Comparison of ENCODE assay signal across 5 fruit fly cellular contexts in the genomic region with DNA sequence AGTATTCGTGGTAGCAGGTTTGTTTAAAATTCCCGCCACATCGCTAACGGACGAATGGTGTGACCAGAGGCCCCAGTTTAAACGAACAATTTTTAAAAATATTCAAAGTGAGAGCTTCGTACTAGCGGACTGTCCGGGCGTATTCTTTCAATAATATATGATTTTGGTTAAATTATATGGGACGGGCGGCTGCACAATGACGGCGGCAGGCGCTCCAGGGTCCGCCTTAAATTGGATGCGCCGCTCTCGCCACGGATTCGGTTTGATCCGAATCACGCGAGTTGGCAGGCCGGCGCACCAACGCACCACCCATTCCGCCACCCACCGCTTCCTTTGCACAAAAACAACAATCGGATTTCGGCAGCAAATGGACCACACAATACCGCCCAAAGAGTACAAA.
TF ChIP-seq lines count a peak whose summit lies in the region.

A gene (plus strand): TSS at position 111 of the 400 bp plus-strand sequence.

- peak; percentile 51 for TF ChIP-seq CTCF in whole organism, embryonic (GFP tag; optimal IDR thresholded peaks at IDR 0.05; lab: Kevin White, UChicago)

TF ChIP-seq in whole organism, adult, 20 proteins besides CTCF, POLR2A, EP300 and RAD21:
- TF ChIP-seq CG11617 (GFP tag; optimal IDR thresholded peaks at IDR 0.05; lab: Kevin White, UChicago) = peak; percentile 14
- TF ChIP-seq Mnt (GFP tag; optimal IDR thresholded peaks at IDR 0.05; lab: Kevin White, UChicago) = peak; percentile 50
- no peak for TF ChIP-seq Clk (GFP tag; optimal IDR thresholded peaks at IDR 0.05; lab: Kevin White, UChicago)
- no peak for TF ChIP-seq ovo (GFP tag; optimal IDR thresholded peaks at IDR 0.05; lab: Kevin White, UChicago)
- peak; percentile 5 for TF ChIP-seq CG1620 (GFP tag; optimal IDR thresholded peaks at IDR 0.05; lab: Kevin White, UChicago)
- TF ChIP-seq Hr96 (GFP tag; optimal IDR thresholded peaks at IDR 0.05; lab: Kevin White, UChicago) = no peak
- peak; percentile 7 for TF ChIP-seq CG14711 (tag; optimal IDR thresholded peaks at IDR 0.05; lab: Kevin White, UChicago)
- TF ChIP-seq bab1 (GFP tag; optimal IDR thresholded peaks at IDR 0.05; lab: Kevin White, UChicago) = peak; percentile 61
- no peak for TF ChIP-seq cnc (optimal IDR thresholded peaks at IDR 0.05; lab: Kevin White, UChicago)
- TF ChIP-seq Crg-1 (GFP tag; optimal IDR thresholded peaks at IDR 0.05; lab: Kevin White, UChicago) = no peak
- no peak for TF ChIP-seq cic (GFP tag; optimal IDR thresholded peaks at IDR 0.05; lab: Kevin White, UChicago)
- TF ChIP-seq kay (GFP tag; lab: Kevin White, UChicago; ENCODE audit: borderline replicate concordance) = no peak
- TF ChIP-seq CG7045 (GFP tag; optimal IDR thresholded peaks at IDR 0.05; lab: Kevin White, UChicago) = peak; percentile 4
- TF ChIP-seq tj (GFP tag; optimal IDR thresholded peaks at IDR 0.05; lab: Kevin White, UChicago) = no peak

TF ChIP-seq in whole organism, embryonic, 481 proteins besides CTCF, POLR2A, EP300 and RAD21 (continues in another document):
- no peak for TF ChIP-seq Lim3 (GFP tag; IDR thresholded peaks at IDR 0.05; lab: Robert Waterston, UW)
- no peak for TF ChIP-seq HLHmδ (GFP tag; optimal IDR thresholded peaks at IDR 0.05; lab: Kevin White, UChicago)
- no peak for TF ChIP-seq lilli (GFP tag; optimal IDR thresholded peaks at IDR 0.05; lab: Kevin White, UChicago)
- TF ChIP-seq CG11696 (GFP tag; IDR thresholded peaks at IDR 0.05; lab: Robert Waterston, UW) = no peak
- TF ChIP-seq Spps (tag; optimal IDR thresholded peaks at IDR 0.05; lab: Kevin White, UChicago) = no peak
- peak; percentile 95 for TF ChIP-seq CG17186 (GFP tag; optimal IDR thresholded peaks at IDR 0.05; lab: Kevin White, UChicago)
- TF ChIP-seq CG18262 (tag; optimal IDR thresholded peaks at IDR 0.05; lab: Kevin White, UChicago) = no peak
- TF ChIP-seq Eip74EF (GFP tag; optimal IDR thresholded peaks at IDR 0.05; lab: Kevin White, UChicago) = no peak
- TF ChIP-seq CG2712 (tag; optimal IDR thresholded peaks at IDR 0.05; lab: Kevin White, UChicago) = no peak
- peak in 1 of 2 experiments; percentile 38 for TF ChIP-seq Pdp1 (GFP tag; optimal IDR thresholded peaks at IDR 0.05; lab: Kevin White, UChicago)
- TF ChIP-seq corto (GFP tag; optimal IDR thresholded peaks at IDR 0.05; lab: Kevin White, UChicago) = no peak
- peak; percentile 14 for TF ChIP-seq Mes4 (GFP tag; optimal IDR thresholded peaks at IDR 0.05; lab: Kevin White, UChicago)
- no peak; the same call in 2 of the 3 replicates for TF ChIP-seq zen2 (GFP tag; IDR thresholded peaks at IDR 0.05; lab: Robert Waterston, UW; ENCODE audit: partially characterized antibody)
- TF ChIP-seq p53 (GFP tag; optimal IDR thresholded peaks at IDR 0.05; lab: Kevin White, UChicago) = peak; percentile 3
- TF ChIP-seq CG1024 (GFP tag; IDR thresholded peaks at IDR 0.05; lab: Robert Waterston, UW) = no peak
- TF ChIP-seq bab2 (GFP tag; optimal IDR thresholded peaks at IDR 0.05; lab: Kevin White, UChicago) = peak; percentile 46
- TF ChIP-seq CG32772 (GFP tag; IDR thresholded peaks at IDR 0.05; lab: Robert Waterston, UW) = no peak
- TF ChIP-seq crp (GFP tag; optimal IDR thresholded peaks at IDR 0.05; lab: Kevin White, UChicago) = peak in 1 of 2 experiments; percentile 52

TF ChIP-seq in whole organism, prepupa, 60 proteins besides CTCF, POLR2A, EP300 and RAD21:
- no peak for TF ChIP-seq dsx (GFP tag; optimal IDR thresholded peaks at IDR 0.05; lab: Kevin White, UChicago; ENCODE audit: poor library complexity, severe bottlenecking)
- TF ChIP-seq CG31627 (GFP tag; optimal IDR thresholded peaks at IDR 0.05; lab: Kevin White, UChicago) = peak; percentile 41
- peak; percentile 33 for TF ChIP-seq CG3032 (tag; optimal IDR thresholded peaks at IDR 0.05; lab: Kevin White, UChicago)

TF ChIP-seq in whole organism, pupa, 21 proteins besides CTCF, POLR2A, EP300 and RAD21:
- TF ChIP-seq rn (GFP tag; IDR thresholded peaks at IDR 0.05; lab: Robert Waterston, UW) (no peak), CG14655 (GFP tag; optimal IDR thresholded peaks at IDR 0.05; lab: Kevin White, UChicago) (no peak), CG32121 (GFP tag; IDR thresholded peaks at IDR 0.05; lab: Robert Waterston, UW) (no peak), CG8301 (tag; optimal IDR thresholded peaks at IDR 0.05; lab: Kevin White, UChicago) (no peak), CG4496 (GFP tag; IDR thresholded peaks at IDR 0.05; lab: Robert Waterston, UW) (peak; percentile 8; the same call in 1 of the 3 replicates)

TF ChIP-seq in whole organism, wandering third instar larva, 38 proteins besides CTCF, POLR2A, EP300 and RAD21:
- TF ChIP-seq ey (GFP tag; optimal IDR thresholded peaks at IDR 0.05; lab: Kevin White, UChicago) (peak; percentile 6), lola (GFP tag; optimal IDR thresholded peaks at IDR 0.05; lab: Kevin White, UChicago) (no peak)
